Fruit fly (Drosophila melanogaster): ENCODE results near the gene CG12535.

Gene CG12535

dm6 chrX:3380981-3381380, 67.8 kb downstream of the CG12535 start (continued):
- peak; percentile 44; the same call in 1 of the 2 replicates for TF ChIP-seq E2f2 (GFP tag; IDR thresholded peaks at IDR 0.05)
- TF ChIP-seq Deaf1 (tag; optimal IDR thresholded peaks at IDR 0.05): no peak
- no peak for TF ChIP-seq sqz (GFP tag; optimal IDR thresholded peaks at IDR 0.05)
- no peak for TF ChIP-seq CG8359 (GFP tag; optimal IDR thresholded peaks at IDR 0.05; ENCODE audit: borderline replicate concordance)
- TF ChIP-seq CG10565 (GFP tag; optimal IDR thresholded peaks at IDR 0.05): no peak
- no peak for TF ChIP-seq mld (GFP tag; IDR thresholded peaks at IDR 0.05; ENCODE audit: partially characterized antibody)
- TF ChIP-seq CG15011 (GFP tag; optimal IDR thresholded peaks at IDR 0.05): no peak
- TF ChIP-seq Kr (GFP tag; optimal IDR thresholded peaks at IDR 0.05): no peak
- TF ChIP-seq CG10431 (GFP tag; optimal IDR thresholded peaks at IDR 0.05): no peak
- TF ChIP-seq CG18476 (GFP tag; optimal IDR thresholded peaks at IDR 0.05): no peak
- TF ChIP-seq stc (GFP tag; IDR thresholded peaks at IDR 0.05): peak; percentile 73
- peak; percentile 54 for TF ChIP-seq sob (GFP tag; IDR thresholded peaks at IDR 0.05)
- TF ChIP-seq CG9215 (GFP tag; IDR thresholded peaks at IDR 0.05): no peak
- TF ChIP-seq chn (GFP tag; optimal IDR thresholded peaks at IDR 0.05): peak; percentile 13
- TF ChIP-seq CG8924 (tag; optimal IDR thresholded peaks at IDR 0.05): no peak
- TF ChIP-seq CG1792 (GFP tag; optimal IDR thresholded peaks at IDR 0.05): no peak
- peak; percentile 22 for TF ChIP-seq CG12391 (tag; optimal IDR thresholded peaks at IDR 0.05)
- no peak for TF ChIP-seq crol (GFP tag; IDR thresholded peaks at IDR 0.05)
- TF ChIP-seq CG13424 (tag; optimal IDR thresholded peaks at IDR 0.05): peak; percentile 32
- TF ChIP-seq ftz-f1 (GFP tag; optimal IDR thresholded peaks at IDR 0.05): no peak
- TF ChIP-seq Gug (GFP tag; IDR thresholded peaks at IDR 0.05): peak; percentile 40; the same call in 1 of the 4 replicates
- peak; percentile 74 for TF ChIP-seq dysf (GFP tag; IDR thresholded peaks at IDR 0.05)
- no peak for TF ChIP-seq CG2116 (GFP tag; optimal IDR thresholded peaks at IDR 0.05)
- peak; percentile 52 for TF ChIP-seq PHDP (tag; optimal IDR thresholded peaks at IDR 0.05)
- no peak for TF ChIP-seq CG4360 (GFP tag; IDR thresholded peaks at IDR 0.05)
- TF ChIP-seq gce (GFP tag; IDR thresholded peaks at IDR 0.05): no peak
- TF ChIP-seq schlank (tag; optimal IDR thresholded peaks at IDR 0.05): no peak
- no peak for TF ChIP-seq CG18764 (GFP tag; optimal IDR thresholded peaks at IDR 0.05)
- TF ChIP-seq ssp (GFP tag; IDR thresholded peaks at IDR 0.05): 0 out of 2 replicates have a peak, but pooled peaks have one; percentile 15
- TF ChIP-seq NFAT (GFP tag; IDR thresholded peaks at IDR 0.05): peak; percentile 58; the same call in 1 of the 2 replicates
- TF ChIP-seq CG1233 (GFP tag; optimal IDR thresholded peaks at IDR 0.05): no peak
- no peak for TF ChIP-seq Ssrp (tag; optimal IDR thresholded peaks at IDR 0.05)
- no peak for TF ChIP-seq knrl (GFP tag; IDR thresholded peaks at IDR 0.05; ENCODE audit: partially characterized antibody)
- TF ChIP-seq yki (optimal IDR thresholded peaks at IDR 0.05): no peak
- no peak for TF ChIP-seq CHES-1-like (GFP tag; optimal IDR thresholded peaks at IDR 0.05)
- TF ChIP-seq vfl (GFP tag; optimal IDR thresholded peaks at IDR 0.05): no peak
- TF ChIP-seq HLH54F (GFP tag; optimal IDR thresholded peaks at IDR 0.05): no peak
- no peak for TF ChIP-seq crp (GFP tag; optimal IDR thresholded peaks at IDR 0.05)
- no peak for TF ChIP-seq CkIIα-i1 (GFP tag; IDR thresholded peaks at IDR 0.05)
- no peak for TF ChIP-seq danr (GFP tag; IDR thresholded peaks at IDR 0.05)
- no peak for TF ChIP-seq ro (GFP tag; IDR thresholded peaks at IDR 0.05)
- no peak for TF ChIP-seq rib (GFP tag; IDR thresholded peaks at IDR 0.05)
- peak; percentile 65 for TF ChIP-seq Sox102F (GFP tag; optimal IDR thresholded peaks at IDR 0.05)
- TF ChIP-seq stwl (tag; optimal IDR thresholded peaks at IDR 0.05): no peak
- TF ChIP-seq CG7372 (GFP tag; IDR thresholded peaks at IDR 0.05): peak; percentile 46; the same call in 1 of the 2 replicates
- no peak for TF ChIP-seq pros (GFP tag; optimal IDR thresholded peaks at IDR 0.05)
- no peak for TF ChIP-seq Optix (GFP tag; IDR thresholded peaks at IDR 0.05)
- no peak for TF ChIP-seq gcm (GFP tag; optimal IDR thresholded peaks at IDR 0.05)
- no peak for TF ChIP-seq dmrt11E (tag; optimal IDR thresholded peaks at IDR 0.05)
- no peak for TF ChIP-seq bcd (GFP tag; optimal IDR thresholded peaks at IDR 0.05)
- TF ChIP-seq CG8478 (optimal IDR thresholded peaks at IDR 0.05): no peak
- peak; percentile 65 for TF ChIP-seq Aef1 (GFP tag; IDR thresholded peaks at IDR 0.05)
